Fruit fly (Drosophila melanogaster) whole organism, embryonic: ENCODE measurements around the gene Bet3.

Source experiments
- Awh ChIP-seq: fragments of 200-800 bp; sonication (Bioruptor generic); IDR thresholded peaks from 2 replicates; pipeline ENCODE4, ENCODE4 v1.3.6; 2022; ENCODE audit warnings: missing biosample characterization, missing genetic modification characterization
- B-H1 ChIP-seq: fragments of 200-800 bp; sonication (Bioruptor generic); IDR thresholded peaks from 3 replicates; pipeline ENCODE4 v1.3.6; 2022; ENCODE audit warnings: missing biosample characterization, missing genetic modification characterization
- C15 ChIP-seq: fragments of 200-800 bp; sonication (Bioruptor generic); IDR thresholded peaks from 3 replicates; pipeline ENCODE4 v1.3.6; 2022; ENCODE audit warnings: missing biosample characterization, missing genetic modification characterization
- CG10462 ChIP-seq: fragments of 200-800 bp; sonication (Bioruptor generic); optimal IDR thresholded peaks from 2 replicates; lab custom pipeline; 2016; ENCODE audit warnings: missing biosample characterization, missing genetic modification characterization
- CG11456 ChIP-seq: fragments of 200-800 bp; sonication (Bioruptor generic); IDR thresholded peaks from 3 replicates; pipeline ENCODE4 v1.3.6; 2022; ENCODE audit warnings: missing biosample characterization, missing genetic modification characterization
- CG11723 ChIP-seq: fragments of 200-800 bp; sonication (Bioruptor generic); optimal IDR thresholded peaks from 2 replicates; lab custom pipeline; 2017; ENCODE audit warnings: missing biosample characterization, mild to moderate bottlenecking, missing genetic modification characterization
- CG12155 ChIP-seq: fragments of 200-800 bp; sonication (Bioruptor generic); optimal IDR thresholded peaks from 3 replicates; lab custom pipeline; 2016; ENCODE audit warnings: missing biosample characterization, missing genetic modification characterization
- CG12236 ChIP-seq: fragments of 200-800 bp; sonication (Bioruptor generic); optimal IDR thresholded peaks from 2 replicates; lab custom pipeline; 2016; ENCODE audit warnings: missing biosample characterization, missing genetic modification characterization
- CG12659 ChIP-seq: fragments of 200-800 bp; sonication (Bioruptor generic); optimal IDR thresholded peaks from 3 replicates; lab custom pipeline; 2017; ENCODE audit warnings: mild to moderate bottlenecking, missing biosample characterization, missing genetic modification reagents, missing genetic modification characterization
- CG12942 ChIP-seq: fragments of 200-800 bp; sonication (Bioruptor generic); optimal IDR thresholded peaks from 3 replicates; lab custom pipeline; 2016; ENCODE audit warnings: missing biosample characterization, missing genetic modification characterization
- CG15011 ChIP-seq: fragments of 200-800 bp; sonication (Bioruptor generic); optimal IDR thresholded peaks from 3 replicates; lab custom pipeline; 2018; ENCODE audit warnings: missing biosample characterization, mild to moderate bottlenecking, missing genetic modification characterization
- CG1602 ChIP-seq: fragments of 200-800 bp; sonication (Bioruptor generic); optimal IDR thresholded peaks from 3 replicates; lab custom pipeline; 2016; ENCODE audit warnings: missing biosample characterization, missing genetic modification characterization
- CG18599 ChIP-seq: fragments of 200-800 bp; sonication (Bioruptor generic); optimal IDR thresholded peaks from 3 replicates; lab custom pipeline; 2017; ENCODE audit warnings: missing biosample characterization, missing genetic modification characterization, mild to moderate bottlenecking, moderate library complexity, missing genetic modification reagents
- CG2116 ChIP-seq: fragments of 200-800 bp; sonication (Bioruptor generic); optimal IDR thresholded peaks from 3 replicates; lab custom pipeline; 2018; ENCODE audit warnings: missing biosample characterization, mild to moderate bottlenecking, missing genetic modification characterization
- CG2199 ChIP-seq: fragments of 200-800 bp; sonication (Bioruptor generic); IDR thresholded peaks from 3 replicates; pipeline ENCODE4 v1.3.6; 2022; ENCODE audit warnings: missing biosample characterization, missing genetic modification characterization
- CG2678 ChIP-seq: fragments of 200-800 bp; sonication (Bioruptor generic); optimal IDR thresholded peaks from 3 replicates; lab custom pipeline; 2019; ENCODE audit warnings: missing biosample characterization, mild to moderate bottlenecking, missing genetic modification characterization, moderate library complexity
- CG33213 ChIP-seq: fragments of 200-800 bp; sonication (Bioruptor generic); optimal IDR thresholded peaks from 3 replicates; lab custom pipeline; 2016; ENCODE audit warnings: missing biosample characterization, missing genetic modification characterization
- CG4360 ChIP-seq: fragments of 200-800 bp; sonication (Bioruptor generic); IDR thresholded peaks from 2 replicates; pipeline ENCODE4 v1.3.6; 2022; ENCODE audit warnings: missing biosample characterization, missing genetic modification characterization
- CG8359 ChIP-seq: fragments of 200-800 bp; sonication (Bioruptor generic); optimal IDR thresholded peaks from 2 replicates; lab custom pipeline; 2017; ENCODE audit warnings: missing biosample characterization, mild to moderate bottlenecking, missing genetic modification characterization, borderline replicate concordance
- CG8388 ChIP-seq: fragments of 200-800 bp; sonication (Bioruptor generic); optimal IDR thresholded peaks from 2 replicates; lab custom pipeline; 2019; ENCODE audit warnings: missing biosample characterization, mild to moderate bottlenecking, missing genetic modification characterization, moderate library complexity
- CG8478 ChIP-seq: fragments of >200 bp; optimal IDR thresholded peaks from 2 replicates; lab custom pipeline; 2018
- Dp ChIP-seq: fragments of 200-800 bp; sonication (Bioruptor generic); optimal IDR thresholded peaks from 2 replicates; lab custom pipeline; 2018; ENCODE audit warnings: missing biosample characterization, mild to moderate bottlenecking, missing genetic modification characterization, moderate library complexity
- ERR ChIP-seq: fragments of 200-800 bp; sonication (Bioruptor generic); optimal IDR thresholded peaks from 2 replicates; lab custom pipeline; 2016; ENCODE audit warnings: missing biosample characterization, missing genetic modification characterization
- GATAe ChIP-seq: fragments of 200-800 bp; sonication (Bioruptor generic); conservative IDR thresholded peaks from 2 replicates; pipeline ENCODE4 v1.3.6; 2022; ENCODE audit warnings: missing biosample characterization, missing genetic modification characterization
- HLH3B ChIP-seq: fragments of 200-800 bp; sonication (Bioruptor generic); IDR thresholded peaks from 2 replicates; pipeline ENCODE4 v1.3.6; 2022; ENCODE audit warnings: missing biosample characterization, missing genetic modification characterization
- Hey ChIP-seq: fragments of 200-800 bp; sonication (Bioruptor generic); optimal IDR thresholded peaks from 3 replicates; lab custom pipeline; 2018; ENCODE audit warnings: missing biosample characterization, mild to moderate bottlenecking, missing genetic modification characterization
- Hr39 ChIP-seq: fragments of >200 bp; optimal IDR thresholded peaks from 2 replicates; lab custom pipeline; 2017
- Hr51 ChIP-seq, 2 experiments: fragments of 200-800 bp; sonication (Bioruptor generic); optimal IDR thresholded peaks; 2 replicates in 1 of 2; 3 replicates in 1 of 2; lab custom pipeline; 2016 to 2018; ENCODE audit warnings: missing biosample characterization in 2 of 2, missing genetic modification characterization in 2 of 2, mild to moderate bottlenecking in 1 of 2, moderate library complexity in 1 of 2
- Rfx ChIP-seq: fragments of 200-800 bp; sonication (Bioruptor generic); IDR thresholded peaks from 2 replicates; pipeline ENCODE4 v1.3.6; 2022; ENCODE audit warnings: missing biosample characterization, missing genetic modification characterization
- Sin3A ChIP-seq: fragments of >200 bp; optimal IDR thresholded peaks from 2 replicates; lab custom pipeline; 2018
- Sry-β ChIP-seq: fragments of 200-800 bp; sonication (Bioruptor generic); optimal IDR thresholded peaks from 2 replicates; lab custom pipeline; 2018; ENCODE audit warnings: missing biosample characterization, mild to moderate bottlenecking, missing genetic modification characterization, moderate library complexity
- Sry-δ ChIP-seq: fragments of 200-800 bp; sonication (Bioruptor generic); optimal IDR thresholded peaks from 2 replicates; lab custom pipeline; 2016; ENCODE audit warnings: missing biosample characterization, missing genetic modification characterization
- Taf1 ChIP-seq: fragments of 200-800 bp; sonication (Bioruptor generic); IDR thresholded peaks from 2 replicates; pipeline ENCODE4 v1.3.6; 2022; ENCODE audit warnings: missing biosample characterization, missing genetic modification characterization
- aop ChIP-seq: fragments of 200-800 bp; sonication (Bioruptor generic); IDR thresholded peaks from 2 replicates; pipeline ENCODE4 v1.3.6; 2022; ENCODE audit warnings: missing biosample characterization, missing genetic modification characterization
- ap ChIP-seq: fragments of 200-800 bp; sonication (Bioruptor generic); IDR thresholded peaks from 2 replicates; pipeline ENCODE4 v1.3.6; 2022; ENCODE audit warnings: missing biosample characterization, missing genetic modification characterization
- ato ChIP-seq: fragments of 200-800 bp; sonication (Bioruptor generic); IDR thresholded peaks from 2 replicates; pipeline ENCODE4 v1.3.6; 2022; ENCODE audit warnings: missing biosample characterization, missing genetic modification characterization; ENCODE audit not compliant: partially characterized antibody
- br ChIP-seq: fragments of >200 bp; optimal IDR thresholded peaks from 2 replicates; lab custom pipeline; 2017
- btn ChIP-seq: fragments of 200-800 bp; sonication (Bioruptor generic); optimal IDR thresholded peaks from 2 replicates; lab custom pipeline; 2016; ENCODE audit warnings: missing biosample characterization, missing genetic modification characterization
- cato ChIP-seq: fragments of 200-800 bp; sonication (Bioruptor generic); optimal IDR thresholded peaks from 2 replicates; lab custom pipeline; 2016; ENCODE audit warnings: missing biosample characterization, missing genetic modification characterization, borderline replicate concordance
- gsb ChIP-seq: fragments of 200-800 bp; sonication (Bioruptor generic); IDR thresholded peaks from 2 replicates; pipeline ENCODE4 v1.3.6; 2022; ENCODE audit warnings: missing biosample characterization, missing genetic modification characterization
- inv ChIP-seq: fragments of 200-800 bp; sonication (Bioruptor generic); IDR thresholded peaks from 2 replicates; pipeline ENCODE4 v1.3.6; 2022; ENCODE audit warnings: missing biosample characterization, missing genetic modification characterization; ENCODE audit not compliant: partially characterized antibody
- pho ChIP-seq: fragments of 200-800 bp; sonication (Bioruptor generic); optimal IDR thresholded peaks from 2 replicates; lab custom pipeline; 2016; ENCODE audit warnings: missing biosample characterization, missing genetic modification characterization
- ro ChIP-seq: fragments of 200-800 bp; sonication (Bioruptor generic); IDR thresholded peaks from 2 replicates; pipeline ENCODE4 v1.3.6; 2022; ENCODE audit warnings: missing biosample characterization, missing genetic modification characterization
- run ChIP-seq: fragments of 200-800 bp; sonication (Bioruptor generic); optimal IDR thresholded peaks from 3 replicates; lab custom pipeline; 2018; ENCODE audit warnings: missing biosample characterization, mild to moderate bottlenecking, missing genetic modification characterization
- sc ChIP-seq, 3 experiments: fragments of >200 bp in 2 of 3; fragments of 200-800 bp in 1 of 3; sonication (Bioruptor generic) in 1 of 3; optimal IDR thresholded peaks; 2 replicates in 2 of 3; 3 replicates in 1 of 3; lab custom pipeline; 2017; ENCODE audit warnings: mild to moderate bottlenecking in 1 of 3, missing biosample characterization in 1 of 3, missing genetic modification characterization in 1 of 3, missing genetic modification reagents in 1 of 3
- sens-2 ChIP-seq: fragments of 200-800 bp; sonication (Bioruptor generic); IDR thresholded peaks from 2 replicates; pipeline ENCODE4 v1.3.6; 2022; ENCODE audit warnings: missing biosample characterization, missing genetic modification characterization
- slp2 ChIP-seq: fragments of 200-800 bp; sonication (Bioruptor generic); optimal IDR thresholded peaks from 2 replicates; lab custom pipeline; 2016; ENCODE audit warnings: missing biosample characterization, missing genetic modification characterization
- sob ChIP-seq: fragments of 200-800 bp; sonication (Bioruptor generic); IDR thresholded peaks from 2 replicates; pipeline ENCODE4 v1.3.6; 2022; ENCODE audit warnings: missing biosample characterization, missing genetic modification characterization
- sug ChIP-seq: fragments of 200-800 bp; optimal IDR thresholded peaks from 2 replicates; lab custom pipeline; 2019; ENCODE audit warnings: missing biosample characterization, mild to moderate bottlenecking, missing genetic modification characterization, moderate library complexity
- unc-4 ChIP-seq: fragments of 200-800 bp; sonication (Bioruptor generic); IDR thresholded peaks from 2 replicates; pipeline ENCODE4 v1.3.6; 2022; ENCODE audit warnings: missing biosample characterization, missing genetic modification characterization; ENCODE audit not compliant: partially characterized antibody

The Bet3 gene

dm6 chr3L:9422636-9423419 lies 19.2 kb downstream of the Bet3 start, which contains the start of gene aay (continued):
- TF ChIP-seq CG1602 (peak; percentile 98), CG18599 (GFP tag; lab: Kevin White, UChicago) (peak; percentile 99), GATAe (GFP tag; lab: Robert Waterston, UW) (peak; percentile 97), CG2116 (peak; percentile 91), inv (no peak), CG33213 (GFP tag; lab: Kevin White, UChicago) (peak; percentile 98), C15 (GFP tag; lab: Robert Waterston, UW) (peak; percentile 95), Hey (tag; lab: Kevin White, UChicago) (peak; percentile 79), CG10462 (GFP tag; lab: Kevin White, UChicago) (peak; percentile 97), CG8388 (GFP tag; lab: Kevin White, UChicago) (peak; percentile 99), br (lab: Kevin White, UChicago) (no peak), ro (GFP tag; lab: Robert Waterston, UW) (peak; percentile 96), unc-4 (GFP tag; lab: Robert Waterston, UW) (peak; percentile 34; the same call in 1 of the 2 replicates), CG12942 (GFP tag; lab: Kevin White, UChicago) (peak; percentile 99), Taf1 (peak; percentile 91), sob (peak; percentile 99), run (peak; percentile 99), CG8478 (lab: Kevin White, UChicago) (no peak), CG2678 (tag; lab: Kevin White, UChicago) (peak; percentile 99), CG4360 (peak; percentile 84), ato (GFP tag; lab: Robert Waterston, UW) (no peak), CG12659 (GFP tag; lab: Kevin White, UChicago) (peak; percentile 99), sug (tag; lab: Kevin White, UChicago) (peak; percentile 98), gsb (GFP tag; lab: Robert Waterston, UW) (peak; percentile 96), Sin3A (lab: Kevin White, UChicago) (no peak), CG12236 (GFP tag; lab: Kevin White, UChicago) (peak; percentile 97), ERR (GFP tag; lab: Kevin White, UChicago) (peak; percentile 96), Hr51 (GFP tag; optimal IDR thresholded peaks at IDR 0.05; lab: Kevin White, UChicago) (peak; percentile 98 to 99), aop (peak; percentile 84), cato (peak; percentile 97), sc (optimal IDR thresholded peaks at IDR 0.05; lab: Kevin White, UChicago) (no peak), sc (GFP tag; optimal IDR thresholded peaks at IDR 0.05; lab: Kevin White, UChicago) (peak; percentile 98), slp2 (peak; percentile 98), Rfx (GFP tag; lab: Robert Waterston, UW) (peak; percentile 99), HLH3B (GFP tag; lab: Robert Waterston, UW) (peak; percentile 98), CG8359 (GFP tag; lab: Kevin White, UChicago) (peak; percentile 95), Sry-β (peak; percentile 76), Hr39 (lab: Kevin White, UChicago) (no peak), Dp (peak; percentile 21), Awh (GFP tag; lab: Robert Waterston, UW) (peak; percentile 97), sens-2 (GFP tag; lab: Robert Waterston, UW) (peak; percentile 96), pho (GFP tag; lab: Kevin White, UChicago) (peak; percentile 98), CG2199 (peak; percentile 97), CG11723 (GFP tag; lab: Kevin White, UChicago) (peak; percentile 97), Sry-δ (GFP tag; lab: Kevin White, UChicago) (peak; percentile 66), btn (GFP tag; lab: Kevin White, UChicago) (peak; percentile 96), ap (GFP tag; lab: Robert Waterston, UW) (peak; percentile 97), CG11456 (GFP tag; lab: Robert Waterston, UW) (peak; percentile 98), B-H1 (peak; percentile 97), CG15011 (peak; percentile 98), CG12155 (peak; percentile 97)
